Worm (Caenorhabditis elegans) whole organism, L2 larva: Measurements from ENCODE around the gene C26B2.2.

Experiments
- C34F6.9 ChIP-seq: fragments of 150-350 bp; optimal IDR thresholded peaks from 2 replicates; lab custom pipeline; 2014; ENCODE audit warnings: missing biosample characterization, missing genetic modification characterization
- F13H6.1 ChIP-seq: sonication (generic microtip); optimal IDR thresholded peaks from 2 replicates; lab custom pipeline; 2016; ENCODE audit warnings: missing genetic modification characterization, missing compliant biosample characterization
- R02D3.7 ChIP-seq: fragments of 150-350 bp; optimal IDR thresholded peaks from 2 replicates; lab custom pipeline; 2014; ENCODE audit warnings: missing biosample characterization, missing genetic modification characterization
- Y55F3AM.14 ChIP-seq: fragments of 200-800 bp; sonication (Bioruptor generic); optimal IDR thresholded peaks from 2 replicates; lab custom pipeline; 2018; ENCODE audit warnings: mild to moderate bottlenecking, missing genetic modification characterization, missing compliant biosample characterization
- ZK546.5 ChIP-seq: sonication (generic microtip); optimal IDR thresholded peaks from 2 replicates; lab custom pipeline; 2017; ENCODE audit warnings: missing biosample characterization, missing genetic modification characterization
- alr-1 ChIP-seq: fragments of 150-350 bp; optimal IDR thresholded peaks from 2 replicates; lab custom pipeline; 2014; ENCODE audit warnings: missing biosample characterization, missing genetic modification characterization
- aly-2 ChIP-seq: fragments of 150-350 bp; optimal IDR thresholded peaks from 2 replicates; lab custom pipeline; 2014; ENCODE audit warnings: missing biosample characterization, missing genetic modification characterization
- ama-1 ChIP-seq: fragments of 150-350 bp; optimal IDR thresholded peaks from 2 replicates; lab custom pipeline; 2018; ENCODE audit warnings: inconsistent platforms
- blmp-1 ChIP-seq: sonication (generic microtip); optimal IDR thresholded peaks from 2 replicates; lab custom pipeline; 2017; ENCODE audit warnings: missing genetic modification characterization, mild to moderate bottlenecking, missing compliant biosample characterization, antibody characterized with exemption, moderate library complexity; ENCODE audit not compliant: insufficient read depth
- ceh-16 ChIP-seq: fragments of 150-350 bp; optimal IDR thresholded peaks from 2 replicates; lab custom pipeline; 2014; ENCODE audit warnings: missing biosample characterization, missing genetic modification characterization
- ceh-82 ChIP-seq: fragments of 150-350 bp; optimal IDR thresholded peaks from 2 replicates; lab custom pipeline; 2014; ENCODE audit warnings: missing biosample characterization, missing genetic modification characterization
- crh-2 ChIP-seq: sonication (generic microtip); optimal IDR thresholded peaks from 2 replicates; lab custom pipeline; 2017; ENCODE audit warnings: missing biosample characterization, missing genetic modification characterization
- dmd-4 ChIP-seq: sonication (generic microtip); optimal IDR thresholded peaks from 2 replicates; lab custom pipeline; 2017; ENCODE audit warnings: missing biosample characterization, missing genetic modification characterization
- egl-27 ChIP-seq: sonication (generic microtip); optimal IDR thresholded peaks from 3 replicates; lab custom pipeline; 2017; ENCODE audit warnings: missing biosample characterization, missing genetic modification reagents, missing genetic modification characterization
- elt-1 ChIP-seq: fragments of 150-350 bp; optimal IDR thresholded peaks from 2 replicates; lab custom pipeline; 2014; ENCODE audit warnings: missing biosample characterization, missing genetic modification characterization
- elt-3 ChIP-seq: sonication (generic microtip); optimal IDR thresholded peaks from 2 replicates; lab custom pipeline; 2017; ENCODE audit warnings: missing biosample characterization, missing genetic modification characterization
- fos-1 ChIP-seq: fragments of 150-350 bp; optimal IDR thresholded peaks from 2 replicates; lab custom pipeline; 2014; ENCODE audit warnings: missing biosample characterization, missing genetic modification characterization
- gmeb-1 ChIP-seq: fragments of 150-350 bp; optimal IDR thresholded peaks from 2 replicates; lab custom pipeline; 2014; ENCODE audit warnings: missing biosample characterization, missing genetic modification characterization
- lin-11 ChIP-seq: fragments of 150-350 bp; sonication (generic microtip); optimal IDR thresholded peaks from 2 replicates; lab custom pipeline; 2014; ENCODE audit warnings: missing biosample characterization, missing genetic modification characterization, inconsistent platforms, mixed read lengths
- lin-13 ChIP-seq: fragments of 150-350 bp; optimal IDR thresholded peaks from 2 replicates; lab custom pipeline; 2014; ENCODE audit warnings: missing biosample characterization, missing genetic modification reagents, missing genetic modification characterization
- lin-39 ChIP-seq: fragments of 150-350 bp; optimal IDR thresholded peaks from 2 replicates; lab custom pipeline; 2014; ENCODE audit warnings: missing biosample characterization, missing genetic modification reagents, missing genetic modification characterization
- lsy-2 ChIP-seq, 2 experiments: fragments of 150-350 bp in 1 of 2; sonication (generic microtip) in 1 of 2; optimal IDR thresholded peaks; 2 replicates each; lab custom pipeline; 2014 to 2017; ENCODE audit warnings: missing biosample characterization in 2 of 2, missing genetic modification characterization in 2 of 2
- mab-5 ChIP-seq: fragments of 150-350 bp; optimal IDR thresholded peaks from 2 replicates; lab custom pipeline; 2014; ENCODE audit warnings: missing biosample characterization, missing genetic modification characterization
- mdl-1 ChIP-seq, 2 experiments: fragments of 150-350 bp in 1 of 2; sonication (generic microtip) in 1 of 2; optimal IDR thresholded peaks; 2 replicates each; lab custom pipeline; 2017; ENCODE audit warnings: missing biosample characterization in 2 of 2, missing genetic modification characterization in 2 of 2
- nhr-10 ChIP-seq: sonication (generic microtip); optimal IDR thresholded peaks from 2 replicates; lab custom pipeline; 2017; ENCODE audit warnings: missing biosample characterization, missing genetic modification characterization
- nhr-11 ChIP-seq: fragments of 150-350 bp; optimal IDR thresholded peaks from 2 replicates; lab custom pipeline; 2014; ENCODE audit warnings: missing biosample characterization, missing genetic modification characterization
- nhr-12 ChIP-seq: fragments of 150-350 bp; optimal IDR thresholded peaks from 2 replicates; lab custom pipeline; 2014; ENCODE audit warnings: missing biosample characterization, missing genetic modification characterization
- nhr-129 ChIP-seq: fragments of 150-350 bp; optimal IDR thresholded peaks from 2 replicates; lab custom pipeline; 2014; ENCODE audit warnings: missing biosample characterization, missing genetic modification characterization
- nhr-21 ChIP-seq: fragments of 150-350 bp; optimal IDR thresholded peaks from 2 replicates; lab custom pipeline; 2014; ENCODE audit warnings: missing biosample characterization, missing genetic modification characterization
- nhr-23 ChIP-seq: fragments of 150-350 bp; optimal IDR thresholded peaks from 2 replicates; lab custom pipeline; 2014; ENCODE audit warnings: missing biosample characterization, missing genetic modification reagents, missing genetic modification characterization
- nhr-237 ChIP-seq: fragments of 150-350 bp; optimal IDR thresholded peaks from 2 replicates; lab custom pipeline; 2014; ENCODE audit warnings: missing biosample characterization, missing genetic modification characterization
- nhr-25 ChIP-seq: fragments of 150-350 bp; sonication (generic microtip); optimal IDR thresholded peaks from 3 replicates; lab custom pipeline; 2014; ENCODE audit warnings: missing biosample characterization, missing genetic modification characterization
- nhr-6 ChIP-seq: fragments of 150-350 bp; optimal IDR thresholded peaks from 2 replicates; lab custom pipeline; 2014; ENCODE audit warnings: missing biosample characterization, missing genetic modification characterization
- nhr-77 ChIP-seq: fragments of 150-350 bp; optimal IDR thresholded peaks from 2 replicates; lab custom pipeline; 2014; ENCODE audit warnings: missing biosample characterization, missing genetic modification characterization
- sem-4 ChIP-seq: fragments of 150-350 bp; optimal IDR thresholded peaks from 2 replicates; lab custom pipeline; 2014; ENCODE audit warnings: missing biosample characterization, missing genetic modification reagents, missing genetic modification characterization
- skn-1 ChIP-seq: sonication (generic microtip); optimal IDR thresholded peaks from 2 replicates; lab custom pipeline; 2017; ENCODE audit warnings: missing biosample characterization, missing genetic modification characterization
- sma-3 ChIP-seq: sonication (generic microtip); optimal IDR thresholded peaks from 2 replicates; lab custom pipeline; 2016; ENCODE audit warnings: missing genetic modification reagents, missing genetic modification characterization, missing compliant biosample characterization
- sma-9 ChIP-seq, 2 experiments: fragments of 150-350 bp in 1 of 2; sonication (generic microtip) in 1 of 2; optimal IDR thresholded peaks; 2 replicates each; lab custom pipeline; 2014 to 2016; ENCODE audit warnings: missing genetic modification characterization in 2 of 2, mild to moderate bottlenecking in 1 of 2, missing biosample characterization in 1 of 2, missing compliant biosample characterization in 1 of 2, missing genetic modification reagents in 1 of 2, moderate library complexity in 1 of 2
- snpc-4 ChIP-seq: fragments of 150-350 bp; optimal IDR thresholded peaks from 2 replicates; lab custom pipeline; 2014; ENCODE audit warnings: missing biosample characterization, missing genetic modification characterization
- unc-39 ChIP-seq: fragments of 150-350 bp; optimal IDR thresholded peaks from 2 replicates; lab custom pipeline; 2014; ENCODE audit warnings: missing biosample characterization, missing genetic modification characterization
- unc-55 ChIP-seq: fragments of 150-350 bp; sonication (generic microtip); optimal IDR thresholded peaks from 3 replicates; lab custom pipeline; 2014; ENCODE audit warnings: missing biosample characterization, missing genetic modification reagents, missing genetic modification characterization
- unc-62 ChIP-seq: fragments of 150-350 bp; optimal IDR thresholded peaks from 2 replicates; lab custom pipeline; 2014; ENCODE audit warnings: missing biosample characterization, missing genetic modification reagents, missing genetic modification characterization
- zag-1 ChIP-seq: fragments of 150-350 bp; optimal IDR thresholded peaks from 2 replicates; lab custom pipeline; 2014; ENCODE audit warnings: missing biosample characterization, missing genetic modification characterization
- ztf-1 ChIP-seq: fragments of 200-800 bp; sonication (Bioruptor generic); conservative IDR thresholded peaks from 2 replicates; pipeline ENCODE4 v1.3.6; 2022; ENCODE audit warnings: missing genetic modification characterization, missing compliant biosample characterization
- ztf-11 ChIP-seq: sonication (generic microtip); optimal IDR thresholded peaks from 2 replicates; lab custom pipeline; 2017; ENCODE audit warnings: missing biosample characterization, missing genetic modification characterization
- ztf-4 ChIP-seq: fragments of 150-350 bp; optimal IDR thresholded peaks from 2 replicates; lab custom pipeline; 2014; ENCODE audit warnings: missing biosample characterization, missing genetic modification characterization

The C26B2.2 gene

DNA sequence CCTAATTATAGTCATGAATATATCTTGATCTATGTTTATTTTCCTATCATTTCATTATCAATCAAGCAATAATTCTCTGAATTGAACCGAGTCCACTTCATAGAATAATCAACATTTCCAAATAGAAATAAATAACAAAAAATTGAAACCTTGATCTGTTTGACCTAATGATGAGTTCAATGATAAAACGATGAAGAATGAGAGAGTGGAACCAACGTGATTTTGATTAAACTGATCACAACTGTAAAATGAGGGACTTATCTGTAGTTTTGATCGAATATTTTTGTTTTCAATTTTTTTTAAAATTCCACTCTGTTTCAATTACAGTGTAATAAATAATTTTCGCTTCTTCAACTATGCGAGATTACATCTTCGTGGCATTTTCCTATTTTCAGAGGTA, 21.0 kb upstream of the C26B2.2 start:
- TF ChIP-seq ama-1 (lab: Kevin White, UChicago): no peak
- TF ChIP-seq sma-9 (GFP tag; optimal IDR thresholded peaks at IDR 0.05; lab: Kevin White, UChicago): peak; percentile 66
- TF ChIP-seq sma-9 (tag; optimal IDR thresholded peaks at IDR 0.05; lab: Kevin White, UChicago): no peak
- TF ChIP-seq nhr-21 (tag; lab: Kevin White, UChicago): peak; percentile 13
- TF ChIP-seq blmp-1: peak; percentile 16
- peak; percentile 68 for TF ChIP-seq nhr-25
- no peak for TF ChIP-seq zag-1 (tag; lab: Kevin White, UChicago)
- TF ChIP-seq, all 48 proteins: peak for 4

ce11 chrIV:8042005-8042404, 20.1 kb upstream of the C26B2.2 start:
- TF ChIP-seq mab-5 (tag; lab: Kevin White, UChicago) (no peak), ztf-1 (GFP tag; lab: Robert Waterston, UW) (no peak), nhr-129 (peak; percentile 10), mdl-1 (tag; optimal IDR thresholded peaks at IDR 0.05; lab: Kevin White, UChicago) (no peak), blmp-1 (no peak), C34F6.9 (no peak), sma-3 (GFP tag; lab: Kevin White, UChicago) (peak; percentile 31), ztf-11 (tag; lab: Kevin White, UChicago) (no peak), sem-4 (tag; lab: Kevin White, UChicago) (no peak), nhr-77 (tag; lab: Kevin White, UChicago) (no peak), nhr-12 (no peak), sma-9 (GFP tag; optimal IDR thresholded peaks at IDR 0.05; lab: Kevin White, UChicago) (peak; percentile 48), sma-9 (tag; optimal IDR thresholded peaks at IDR 0.05; lab: Kevin White, UChicago) (no peak), lsy-2 (tag; optimal IDR thresholded peaks at IDR 0.05; lab: Kevin White, UChicago) (no peak), ceh-82 (tag; lab: Kevin White, UChicago) (no peak), ceh-16 (tag; lab: Kevin White, UChicago) (no peak), F13H6.1 (tag; lab: Kevin White, UChicago) (peak; percentile 10), zag-1 (tag; lab: Kevin White, UChicago) (no peak), ztf-4 (no peak), nhr-11 (no peak), snpc-4 (tag; lab: Kevin White, UChicago) (no peak), elt-3 (no peak), elt-1 (tag; lab: Kevin White, UChicago) (no peak), lin-13 (no peak), unc-39 (tag; lab: Kevin White, UChicago) (no peak), alr-1 (tag; lab: Kevin White, UChicago) (no peak), nhr-6 (tag; lab: Kevin White, UChicago) (peak; percentile 16), lin-39 (tag; lab: Kevin White, UChicago) (no peak), nhr-23 (no peak), unc-62 (no peak), egl-27 (tag; lab: Kevin White, UChicago) (no peak), lin-11 (tag; lab: Kevin White, UChicago) (no peak), ZK546.5 (tag; lab: Kevin White, UChicago) (no peak), fos-1 (peak; percentile 33), nhr-21 (tag; lab: Kevin White, UChicago) (peak; percentile 46), gmeb-1 (tag; lab: Kevin White, UChicago) (no peak), dmd-4 (no peak), crh-2 (tag; lab: Kevin White, UChicago) (peak; percentile 26), unc-55 (GFP tag; lab: Kevin White, UChicago) (no peak), R02D3.7 (tag; lab: Kevin White, UChicago) (no peak), nhr-10 (no peak), nhr-25 (peak; percentile 81), Y55F3AM.14 (GFP tag; lab: Kevin White, UChicago) (no peak), aly-2 (no peak), nhr-237 (tag; lab: Kevin White, UChicago) (no peak), skn-1 (no peak)
